Fruit fly (Drosophila melanogaster) whole organism, embryonic: ENCODE measurements around the gene Arp2.

ENCODE experiments used
- Atf-2 ChIP-seq: fragments of 200-800 bp; sonication (Bioruptor generic); optimal IDR thresholded peaks from 2 replicates; lab custom pipeline; 2016; ENCODE audit warnings: missing biosample characterization, missing genetic modification characterization
- CG10267 ChIP-seq: fragments of 200-800 bp; sonication (Bioruptor generic); optimal IDR thresholded peaks from 2 replicates; lab custom pipeline; 2018; ENCODE audit warnings: missing biosample characterization, mild to moderate bottlenecking, missing genetic modification characterization, moderate library complexity
- CG10274 ChIP-seq: fragments of 200-800 bp; sonication (Bioruptor generic); optimal IDR thresholded peaks from 3 replicates; lab custom pipeline; 2017; ENCODE audit warnings: missing biosample characterization, mild to moderate bottlenecking, missing genetic modification characterization
- CG12659 ChIP-seq: fragments of 200-800 bp; sonication (Bioruptor generic); optimal IDR thresholded peaks from 3 replicates; lab custom pipeline; 2017; ENCODE audit warnings: mild to moderate bottlenecking, missing biosample characterization, missing genetic modification reagents, missing genetic modification characterization
- CG13775 ChIP-seq: fragments of 200-800 bp; sonication (Bioruptor generic); optimal IDR thresholded peaks from 3 replicates; lab custom pipeline; 2017; ENCODE audit warnings: missing biosample characterization, mild to moderate bottlenecking, missing genetic modification characterization
- CG17802 ChIP-seq: fragments of 200-800 bp; sonication (Bioruptor generic); optimal IDR thresholded peaks from 2 replicates; lab custom pipeline; 2018; ENCODE audit warnings: missing biosample characterization, mild to moderate bottlenecking, missing genetic modification characterization, moderate library complexity
- CG31441 ChIP-seq: fragments of 200-800 bp; sonication (Bioruptor generic); IDR thresholded peaks from 2 replicates; pipeline ENCODE4 v1.3.6; 2022; ENCODE audit warnings: missing biosample characterization, missing genetic modification characterization
- CG34376 ChIP-seq: fragments of 200-800 bp; sonication (Bioruptor generic); optimal IDR thresholded peaks from 2 replicates; lab custom pipeline; 2018; ENCODE audit warnings: missing biosample characterization, mild to moderate bottlenecking, missing genetic modification characterization
- CG4404 ChIP-seq: fragments of 200-800 bp; sonication (Bioruptor generic); IDR thresholded peaks from 2 replicates; pipeline ENCODE4 v1.3.6; 2022; ENCODE audit warnings: missing biosample characterization, missing genetic modification characterization
- CG4424 ChIP-seq: fragments of 200-800 bp; sonication (Bioruptor generic); optimal IDR thresholded peaks from 3 replicates; lab custom pipeline; 2016; ENCODE audit warnings: missing biosample characterization, missing genetic modification characterization
- CG6254 ChIP-seq: fragments of 200-800 bp; sonication (Bioruptor generic); optimal IDR thresholded peaks from 3 replicates; lab custom pipeline; 2017; ENCODE audit warnings: mild to moderate bottlenecking, missing biosample characterization, missing genetic modification reagents, missing genetic modification characterization
- CG6813 ChIP-seq: fragments of 200-800 bp; sonication (Bioruptor generic); optimal IDR thresholded peaks from 2 replicates; lab custom pipeline; 2017; ENCODE audit warnings: missing biosample characterization, missing genetic modification characterization, mild to moderate bottlenecking, moderate library complexity, missing genetic modification reagents
- CG8765 ChIP-seq: fragments of 200-800 bp; sonication (Bioruptor generic); IDR thresholded peaks from 2 replicates; pipeline ENCODE4 v1.3.6; 2022; ENCODE audit warnings: missing biosample characterization, missing genetic modification characterization
- CoRest ChIP-seq: fragments of 200-800 bp; sonication (Bioruptor generic); optimal IDR thresholded peaks from 3 replicates; lab custom pipeline; 2018; ENCODE audit warnings: missing biosample characterization, mild to moderate bottlenecking, missing genetic modification characterization, moderate library complexity
- CrebB ChIP-seq: fragments of 200-800 bp; sonication (Bioruptor generic); optimal IDR thresholded peaks from 3 replicates; lab custom pipeline; 2018; ENCODE audit warnings: missing biosample characterization, mild to moderate bottlenecking, missing genetic modification characterization
- Dref ChIP-seq: fragments of 200-800 bp; sonication (Bioruptor generic); IDR thresholded peaks from 2 replicates; pipeline ENCODE4 v1.3.6; 2022; ENCODE audit warnings: missing biosample characterization, missing genetic modification characterization
- E2f1 ChIP-seq: fragments of 200-800 bp; sonication (Bioruptor generic); IDR thresholded peaks from 2 replicates; pipeline ENCODE4 v1.3.6; 2022; ENCODE audit warnings: missing biosample characterization, missing genetic modification characterization
- Hmx ChIP-seq: fragments of 200-800 bp; sonication (Bioruptor generic); optimal IDR thresholded peaks from 2 replicates; lab custom pipeline; 2016; ENCODE audit warnings: missing biosample characterization, missing genetic modification characterization
- MBD-R2 ChIP-seq: fragments of 200-800 bp; sonication (Bioruptor generic); IDR thresholded peaks from 2 replicates; pipeline ENCODE4 v1.3.6; 2022; ENCODE audit warnings: missing biosample characterization, missing genetic modification characterization
- MESR4 ChIP-seq: fragments of 200-800 bp; sonication (Bioruptor generic); optimal IDR thresholded peaks from 2 replicates; lab custom pipeline; 2018; ENCODE audit warnings: missing biosample characterization, mild to moderate bottlenecking, missing genetic modification characterization, moderate library complexity
- Mrtf ChIP-seq: fragments of 200-800 bp; sonication (Bioruptor generic); IDR thresholded peaks from 3 replicates; pipeline ENCODE4 v1.3.6; 2022; ENCODE audit warnings: missing biosample characterization, missing genetic modification characterization
- Myb ChIP-seq: fragments of 200-800 bp; sonication (Bioruptor generic); optimal IDR thresholded peaks from 2 replicates; lab custom pipeline; 2016; ENCODE audit warnings: missing biosample characterization, missing genetic modification characterization
- Ravus ChIP-seq: fragments of 200-800 bp; sonication (Bioruptor generic); IDR thresholded peaks from 2 replicates; pipeline ENCODE4 v1.3.6; 2022; ENCODE audit warnings: missing biosample characterization, missing genetic modification characterization
- Rfx ChIP-seq: fragments of 200-800 bp; sonication (Bioruptor generic); IDR thresholded peaks from 2 replicates; pipeline ENCODE4 v1.3.6; 2022; ENCODE audit warnings: missing biosample characterization, missing genetic modification characterization
- Sin3A ChIP-seq: fragments of >200 bp; optimal IDR thresholded peaks from 2 replicates; lab custom pipeline; 2018
- al ChIP-seq: fragments of 200-800 bp; sonication (Bioruptor generic); IDR thresholded peaks from 2 replicates; pipeline ENCODE4 v1.3.6; 2022; ENCODE audit warnings: missing biosample characterization, missing genetic modification characterization
- amos ChIP-seq: fragments of 200-800 bp; sonication (Bioruptor generic); IDR thresholded peaks from 2 replicates; pipeline ENCODE4 v1.3.6; 2022; ENCODE audit warnings: missing biosample characterization, missing genetic modification characterization; ENCODE audit not compliant: partially characterized antibody
- az2 ChIP-seq: fragments of 200-800 bp; sonication (Bioruptor generic); optimal IDR thresholded peaks from 3 replicates; lab custom pipeline; 2016; ENCODE audit warnings: missing biosample characterization, missing genetic modification characterization
- chn ChIP-seq: fragments of 200-800 bp; sonication (Bioruptor generic); optimal IDR thresholded peaks from 2 replicates; lab custom pipeline; 2016; ENCODE audit warnings: missing biosample characterization, missing genetic modification characterization
- gcm2 ChIP-seq: fragments of 200-800 bp; sonication (Bioruptor generic); optimal IDR thresholded peaks from 2 replicates; lab custom pipeline; 2016; ENCODE audit warnings: missing biosample characterization, missing genetic modification characterization
- kah ChIP-seq: fragments of 200-800 bp; sonication (Bioruptor generic); optimal IDR thresholded peaks from 2 replicates; lab custom pipeline; 2018; ENCODE audit warnings: missing biosample characterization, mild to moderate bottlenecking, missing genetic modification characterization
- kay ChIP-seq: fragments of 200-800 bp; sonication (Bioruptor generic); optimal IDR thresholded peaks from 2 replicates; lab custom pipeline; 2016; ENCODE audit warnings: missing biosample characterization, missing genetic modification characterization
- lmd ChIP-seq: fragments of 200-800 bp; sonication (Bioruptor generic); IDR thresholded peaks from 2 replicates; pipeline ENCODE4 v1.3.6; 2022; ENCODE audit warnings: missing biosample characterization, missing genetic modification characterization
- lola ChIP-seq, 3 experiments: fragments of >200 bp in 2 of 3; fragments of 200-800 bp in 1 of 3; sonication (Bioruptor generic) in 1 of 3; optimal IDR thresholded peaks; 2 replicates each; lab custom pipeline; 2017 to 2019; ENCODE audit warnings: missing biosample characterization in 3 of 3, missing genetic modification characterization in 3 of 3, mild to moderate bottlenecking in 1 of 3, moderate library complexity in 1 of 3
- nerfin-2 ChIP-seq: fragments of 200-800 bp; sonication (Bioruptor generic); IDR thresholded peaks from 2 replicates; pipeline ENCODE4 v1.3.6; 2022; ENCODE audit warnings: missing biosample characterization, missing genetic modification characterization; ENCODE audit not compliant: partially characterized antibody
- phol ChIP-seq: fragments of 200-800 bp; sonication (Bioruptor generic); optimal IDR thresholded peaks from 3 replicates; lab custom pipeline; 2018; ENCODE audit warnings: missing biosample characterization, mild to moderate bottlenecking, missing genetic modification characterization, moderate library complexity
- prd ChIP-seq, 3 experiments: fragments of >200 bp in 2 of 3; fragments of 200-800 bp in 1 of 3; sonication (Bioruptor generic) in 1 of 3; optimal IDR thresholded peaks in 2 of 3; IDR thresholded peaks in 1 of 3; 2 replicates in 2 of 3; 3 replicates in 1 of 3; pipeline versions ENCODE4 v1.3.6 to Lab custom; 2017 to 2022; ENCODE audit warnings: missing biosample characterization in 1 of 3, missing genetic modification characterization in 1 of 3
- pros ChIP-seq: fragments of 200-800 bp; sonication (Bioruptor generic); optimal IDR thresholded peaks from 3 replicates; lab custom pipeline; 2019; ENCODE audit warnings: missing biosample characterization, mild to moderate bottlenecking, missing genetic modification characterization, moderate library complexity
- pum ChIP-seq: fragments of 200-800 bp; sonication (Bioruptor generic); optimal IDR thresholded peaks from 2 replicates; lab custom pipeline; 2016; ENCODE audit warnings: missing biosample characterization, missing genetic modification characterization
- pzg ChIP-seq: fragments of 200-800 bp; sonication (Bioruptor generic); optimal IDR thresholded peaks from 3 replicates; lab custom pipeline; 2018; ENCODE audit warnings: missing biosample characterization, mild to moderate bottlenecking, missing genetic modification characterization, moderate library complexity
- repo ChIP-seq: fragments of 200-800 bp; sonication (Bioruptor generic); optimal IDR thresholded peaks from 2 replicates; lab custom pipeline; 2016; ENCODE audit warnings: missing biosample characterization, missing genetic modification characterization
- row ChIP-seq: fragments of 200-800 bp; sonication (Bioruptor generic); IDR thresholded peaks from 3 replicates; pipeline ENCODE4 v1.3.6; 2022; ENCODE audit warnings: missing biosample characterization, missing genetic modification characterization
- sc ChIP-seq, 3 experiments: fragments of >200 bp in 2 of 3; fragments of 200-800 bp in 1 of 3; sonication (Bioruptor generic) in 1 of 3; optimal IDR thresholded peaks; 2 replicates in 2 of 3; 3 replicates in 1 of 3; lab custom pipeline; 2017; ENCODE audit warnings: mild to moderate bottlenecking in 1 of 3, missing biosample characterization in 1 of 3, missing genetic modification characterization in 1 of 3, missing genetic modification reagents in 1 of 3
- sd ChIP-seq: fragments of 200-800 bp; sonication (Bioruptor generic); optimal IDR thresholded peaks from 3 replicates; lab custom pipeline; 2018; ENCODE audit warnings: missing biosample characterization, mild to moderate bottlenecking, missing genetic modification characterization, moderate library complexity
- tna ChIP-seq: fragments of 200-800 bp; sonication (Bioruptor generic); IDR thresholded peaks from 2 replicates; pipeline ENCODE4 v1.3.6; 2022; ENCODE audit warnings: missing biosample characterization, missing genetic modification characterization; ENCODE audit not compliant: partially characterized antibody
- trem ChIP-seq: fragments of 200-800 bp; optimal IDR thresholded peaks from 3 replicates; lab custom pipeline; 2019; ENCODE audit warnings: missing biosample characterization, mild to moderate bottlenecking, missing genetic modification characterization, moderate library complexity
- trh ChIP-seq: fragments of 200-800 bp; sonication (Bioruptor generic); optimal IDR thresholded peaks from 2 replicates; lab custom pipeline; 2016; ENCODE audit warnings: missing biosample characterization, missing genetic modification characterization
- twi ChIP-seq: fragments of 200-800 bp; optimal IDR thresholded peaks from 2 replicates; lab custom pipeline; 2019; ENCODE audit warnings: missing biosample characterization, mild to moderate bottlenecking, missing genetic modification characterization, moderate library complexity
- wdn ChIP-seq: fragments of 200-800 bp; sonication (Bioruptor generic); IDR thresholded peaks from 2 replicates; pipeline ENCODE4 v1.3.6; 2022; ENCODE audit warnings: missing biosample characterization, missing genetic modification characterization

Arp2 gene

dm6 chrX:16598336-16598977 lies 44.7 kb upstream of the Arp2 start (continued):
- TF ChIP-seq sc (optimal IDR thresholded peaks at IDR 0.05; lab: Kevin White, UChicago), result no peak
- no peak for TF ChIP-seq sc (GFP tag; optimal IDR thresholded peaks at IDR 0.05; lab: Kevin White, UChicago)
- no peak for TF ChIP-seq lmd (GFP tag; lab: Robert Waterston, UW)
- TF ChIP-seq pum (GFP tag; lab: Kevin White, UChicago), result no peak
- TF ChIP-seq trem (tag; lab: Kevin White, UChicago), result peak; percentile 27
- TF ChIP-seq wdn (GFP tag; lab: Robert Waterston, UW), result no peak
- TF ChIP-seq MBD-R2 (GFP tag; lab: Robert Waterston, UW), result peak; percentile 42; the same call in 1 of the 2 replicates
- no peak for TF ChIP-seq kay (GFP tag; lab: Kevin White, UChicago)
- peak; percentile 8 for TF ChIP-seq Myb (GFP tag; lab: Kevin White, UChicago)
- TF ChIP-seq twi (tag; lab: Kevin White, UChicago), result no peak
- no peak for TF ChIP-seq al (GFP tag; lab: Robert Waterston, UW)
- peak; percentile 5 for TF ChIP-seq CrebB
- no peak for TF ChIP-seq CG4404 (GFP tag; lab: Robert Waterston, UW)
- TF ChIP-seq prd (optimal IDR thresholded peaks at IDR 0.05; lab: Kevin White, UChicago), result no peak
- no peak for TF ChIP-seq prd (GFP tag; IDR thresholded peaks at IDR 0.05; lab: Robert Waterston, UW)
- peak; percentile 68 for TF ChIP-seq MESR4 (GFP tag; lab: Kevin White, UChicago)
- TF ChIP-seq kah, result peak; percentile 41
- TF ChIP-seq Dref (GFP tag; lab: Robert Waterston, UW), result peak; percentile 32; the same call in 1 of the 2 replicates
- peak; percentile 5; the same call in 1 of the 2 replicates for TF ChIP-seq amos
- TF ChIP-seq Atf-2 (GFP tag; lab: Kevin White, UChicago), result no peak
- no peak for TF ChIP-seq Sin3A
- peak; percentile 21 for TF ChIP-seq phol (tag; lab: Kevin White, UChicago)
- TF ChIP-seq pros (GFP tag; lab: Kevin White, UChicago), result no peak
- TF ChIP-seq chn (GFP tag; lab: Kevin White, UChicago), result no peak
- peak; percentile 36; the same call in 1 of the 2 replicates for TF ChIP-seq CG31441 (GFP tag; lab: Robert Waterston, UW)
- peak; percentile 27 for TF ChIP-seq CoRest
- TF ChIP-seq CG6254 (GFP tag; lab: Kevin White, UChicago), result no peak
- no peak for TF ChIP-seq Rfx (GFP tag; lab: Robert Waterston, UW)
- no peak for TF ChIP-seq CG17802 (tag; lab: Kevin White, UChicago)
- TF ChIP-seq sd (tag; lab: Kevin White, UChicago), result no peak
- TF ChIP-seq Hmx, result no peak
- no peak for TF ChIP-seq Mrtf (GFP tag; lab: Robert Waterston, UW)
- no peak for TF ChIP-seq CG8765
- peak; percentile 25; the same call in 2 of the 3 replicates for TF ChIP-seq row
- TF ChIP-seq CG10274 (GFP tag; lab: Kevin White, UChicago), result no peak
- TF ChIP-seq az2 (GFP tag; lab: Kevin White, UChicago), result peak; percentile 4
- TF ChIP-seq tna, result no peak
- peak in 1 of 3 experiments; percentile 14 for TF ChIP-seq lola (GFP tag; optimal IDR thresholded peaks at IDR 0.05; lab: Kevin White, UChicago)
- TF ChIP-seq CG34376, result peak; percentile 4
- peak; percentile 22 for TF ChIP-seq CG4424 (GFP tag; lab: Kevin White, UChicago)
- peak; percentile 25 for TF ChIP-seq CG13775
- TF ChIP-seq gcm2 (GFP tag; lab: Kevin White, UChicago), result no peak
- no peak for TF ChIP-seq nerfin-2
- no peak for TF ChIP-seq Ravus (GFP tag; lab: Robert Waterston, UW)
- TF ChIP-seq E2f1, result no peak
- peak; percentile 33 for TF ChIP-seq pzg (GFP tag; lab: Kevin White, UChicago)
- no peak for TF ChIP-seq CG6813
- no peak for TF ChIP-seq repo (GFP tag; lab: Kevin White, UChicago)
- peak; percentile 32 for TF ChIP-seq CG12659 (GFP tag; lab: Kevin White, UChicago)
- TF ChIP-seq trh (GFP tag; lab: Kevin White, UChicago), result peak; percentile 6
- peak; percentile 5 for TF ChIP-seq CG10267 (tag; lab: Kevin White, UChicago)
